In genomic region chrX:11426647-11427046, ce11 we compare ENCODE assay signal across 5 worm cellular contexts.
TF ChIP-seq lines count a peak whose summit lies in the region.

No protein-coding gene starts in this region.

TF ChIP-seq in whole organism, L1 larva, 84 proteins besides CTCF, POLR2A, EP300 and RAD21:
- peak; percentile 59 for TF ChIP-seq elt-2 (tag; optimal IDR thresholded peaks at IDR 0.05; lab: Kevin White, UChicago)
- no peak for TF ChIP-seq sptf-1 (tag; optimal IDR thresholded peaks at IDR 0.05; lab: Kevin White, UChicago)
- no peak for TF ChIP-seq pag-3 (tag; optimal IDR thresholded peaks at IDR 0.05; lab: Kevin White, UChicago; ENCODE audit: borderline replicate concordance, insufficient read depth)
- TF ChIP-seq xbp-1 (tag; optimal IDR thresholded peaks at IDR 0.05; lab: Kevin White, UChicago), result no peak

TF ChIP-seq in whole organism, L2 larva, 48 proteins besides CTCF, POLR2A, EP300 and RAD21:
- TF ChIP-seq fos-1 (tag; optimal IDR thresholded peaks at IDR 0.05; lab: Kevin White, UChicago), result peak; percentile 36
- TF ChIP-seq nhr-12 (tag; optimal IDR thresholded peaks at IDR 0.05; lab: Kevin White, UChicago), result no peak

TF ChIP-seq in whole organism, L3 larva, 47 proteins besides CTCF, POLR2A, EP300 and RAD21:
- no peak for TF ChIP-seq R02D3.7 (tag; optimal IDR thresholded peaks at IDR 0.05; lab: Kevin White, UChicago)
- peak; percentile 57 for TF ChIP-seq elt-2 (tag; optimal IDR thresholded peaks at IDR 0.05; lab: Kevin White, UChicago)
TF ChIP-seq in whole organism, L3 larva: peak in this region for 1.

TF ChIP-seq in whole organism, L4 larva, 104 proteins besides CTCF, POLR2A, EP300 and RAD21:
- no peak for TF ChIP-seq unc-39 (tag; optimal IDR thresholded peaks at IDR 0.05; lab: Kevin White, UChicago)
- no peak for TF ChIP-seq jun-1 (tag; optimal IDR thresholded peaks at IDR 0.05; lab: Kevin White, UChicago)
- peak; percentile 45 for TF ChIP-seq aha-1 (tag; lab: Kevin White, UChicago)
- peak; percentile 20 for TF ChIP-seq hlh-11 (tag; optimal IDR thresholded peaks at IDR 0.05; lab: Kevin White, UChicago)
- TF ChIP-seq spr-1 (tag; optimal IDR thresholded peaks at IDR 0.05; lab: Kevin White, UChicago), result no peak
- TF ChIP-seq nhr-28 (tag; optimal IDR thresholded peaks at IDR 0.05; lab: Kevin White, UChicago), result peak; percentile 14
- no peak for TF ChIP-seq daf-16 (GFP tag; optimal IDR thresholded peaks at IDR 0.05; lab: Kevin White, UChicago)
- TF ChIP-seq daf-16 (tag; optimal IDR thresholded peaks at IDR 0.05; lab: Kevin White, UChicago), result peak; percentile 86
- TF ChIP-seq pqm-1 (tag; optimal IDR thresholded peaks at IDR 0.05; lab: Kevin White, UChicago), result peak; percentile 36
- TF ChIP-seq lin-15B (tag; optimal IDR thresholded peaks at IDR 0.05; lab: Kevin White, UChicago), result no peak

TF ChIP-seq in whole organism, young adult, 124 proteins besides CTCF, POLR2A, EP300 and RAD21:
- TF ChIP-seq ztf-28 (GFP tag; IDR thresholded peaks at IDR 0.05; lab: Robert Waterston, UW) (no peak), nhr-80 (tag; optimal IDR thresholded peaks at IDR 0.05; lab: Kevin White, UChicago) (peak; percentile 11)
